Worm (Caenorhabditis elegans): Measurements from ENCODE around the gene F41C6.6.
A peak's percentile ranks its signal among the peaks of the same experiment; 100 is the strongest.

DNA sequence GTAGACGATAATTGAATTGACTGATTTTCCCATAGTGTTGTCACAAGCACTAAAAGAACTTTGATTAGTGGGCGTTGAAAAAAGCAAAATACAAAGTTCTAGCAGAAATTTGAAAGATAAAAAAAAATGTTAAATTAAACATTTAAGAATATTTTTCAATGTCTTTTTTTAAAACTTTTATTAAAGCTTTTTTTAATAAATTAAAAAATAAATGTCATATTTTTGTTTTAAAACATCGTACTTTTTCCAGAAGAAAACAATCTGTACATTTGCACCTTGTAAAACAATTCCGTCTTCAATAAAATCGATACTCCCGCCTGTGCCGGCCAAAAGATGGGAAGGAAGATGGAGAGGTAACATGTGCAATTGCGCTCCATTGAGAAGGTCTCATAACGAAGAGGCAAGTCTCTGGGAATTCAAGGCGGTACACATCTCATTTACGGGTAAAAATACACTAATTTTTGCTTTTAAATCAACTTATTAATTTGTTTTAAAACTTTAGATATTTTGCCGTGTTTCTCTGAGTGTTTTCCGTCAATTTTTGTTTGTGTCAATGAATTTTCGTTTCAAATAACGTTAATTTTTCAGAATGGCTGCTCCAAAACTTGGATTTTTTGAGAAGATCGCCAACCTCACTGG is 40.9 kb downstream of the F41C6.6 start, which contains the start of the genes glr-6 and asg-2:
- TF ChIP-seq ztf-4 (tag; optimal IDR thresholded peaks at IDR 0.05) (peak; percentile 35), lin-39 (tag; optimal IDR thresholded peaks at IDR 0.05) (no peak), ZK546.5 (tag; optimal IDR thresholded peaks at IDR 0.05) (no peak), gmeb-1 (tag; optimal IDR thresholded peaks at IDR 0.05) (peak; percentile 82), ceh-16 (tag; optimal IDR thresholded peaks at IDR 0.05) (peak; percentile 35), alr-1 (tag; optimal IDR thresholded peaks at IDR 0.05) (no peak), nhr-77 (tag; optimal IDR thresholded peaks at IDR 0.05) (peak; percentile 21), nhr-11 (tag; optimal IDR thresholded peaks at IDR 0.05) (no peak), zag-1 (tag; optimal IDR thresholded peaks at IDR 0.05) (peak; percentile 45), F13H6.1 (tag; optimal IDR thresholded peaks at IDR 0.05) (peak; percentile 64)
